Fruit fly (Drosophila melanogaster) whole organism, embryonic: ENCODE measurements around the gene CG8128.
A peak's percentile ranks its signal among the peaks of the same experiment; 100 is the strongest.

ENCODE experiments used
- ATbp ChIP-seq: fragments of 200-800 bp; sonication (Bioruptor generic); optimal IDR thresholded peaks from 2 replicates; lab custom pipeline; 2017; ENCODE audit warnings: missing biosample characterization, mild to moderate bottlenecking, missing genetic modification characterization, missing genetic modification reagents
- BEAF-32 ChIP-seq: fragments of 200-800 bp; sonication (Bioruptor generic); optimal IDR thresholded peaks from 3 replicates; lab custom pipeline; 2017; ENCODE audit warnings: missing biosample characterization, missing genetic modification characterization, mild to moderate bottlenecking, moderate library complexity, missing genetic modification reagents
- Bgb ChIP-seq: fragments of 200-800 bp; sonication (Bioruptor generic); IDR thresholded peaks from 2 replicates; pipeline ENCODE4 v1.3.6; 2022; ENCODE audit warnings: missing biosample characterization, missing genetic modification characterization; ENCODE audit not compliant: partially characterized antibody
- C15 ChIP-seq: fragments of 200-800 bp; sonication (Bioruptor generic); IDR thresholded peaks from 3 replicates; pipeline ENCODE4 v1.3.6; 2022; ENCODE audit warnings: missing biosample characterization, missing genetic modification characterization
- CG10543 ChIP-seq: fragments of 200-800 bp; sonication (Bioruptor generic); optimal IDR thresholded peaks from 3 replicates; lab custom pipeline; 2017; ENCODE audit warnings: missing biosample characterization, mild to moderate bottlenecking, missing genetic modification characterization, moderate library complexity
- CG12391 ChIP-seq: fragments of 200-800 bp; sonication (Bioruptor generic); optimal IDR thresholded peaks from 3 replicates; lab custom pipeline; 2018; ENCODE audit warnings: missing biosample characterization, mild to moderate bottlenecking, missing genetic modification characterization, moderate library complexity
- CG13296 ChIP-seq: fragments of 200-800 bp; sonication (Bioruptor generic); optimal IDR thresholded peaks from 3 replicates; lab custom pipeline; 2018; ENCODE audit warnings: missing biosample characterization, mild to moderate bottlenecking, missing genetic modification characterization
- CG15269 ChIP-seq: fragments of 200-800 bp; sonication (Bioruptor generic); optimal IDR thresholded peaks from 2 replicates; lab custom pipeline; 2018; ENCODE audit warnings: missing biosample characterization, mild to moderate bottlenecking, missing genetic modification characterization, moderate library complexity
- CG1602 ChIP-seq: fragments of 200-800 bp; sonication (Bioruptor generic); optimal IDR thresholded peaks from 3 replicates; lab custom pipeline; 2016; ENCODE audit warnings: missing biosample characterization, missing genetic modification characterization
- CG17385 ChIP-seq: fragments of 200-800 bp; sonication (Bioruptor generic); optimal IDR thresholded peaks from 3 replicates; lab custom pipeline; 2018; ENCODE audit warnings: missing biosample characterization, mild to moderate bottlenecking, missing genetic modification characterization
- CG17568 ChIP-seq: fragments of 200-800 bp; sonication (Bioruptor generic); optimal IDR thresholded peaks from 2 replicates; lab custom pipeline; 2018; ENCODE audit warnings: missing biosample characterization, mild to moderate bottlenecking, missing genetic modification characterization, moderate library complexity
- CG2116 ChIP-seq: fragments of 200-800 bp; sonication (Bioruptor generic); optimal IDR thresholded peaks from 3 replicates; lab custom pipeline; 2018; ENCODE audit warnings: missing biosample characterization, mild to moderate bottlenecking, missing genetic modification characterization
- CG2712 ChIP-seq: fragments of 200-800 bp; optimal IDR thresholded peaks from 3 replicates; lab custom pipeline; 2019; ENCODE audit warnings: missing biosample characterization, mild to moderate bottlenecking, missing genetic modification characterization, moderate library complexity
- CG30403 ChIP-seq: fragments of 200-800 bp; sonication (Bioruptor generic); optimal IDR thresholded peaks from 3 replicates; lab custom pipeline; 2016; ENCODE audit warnings: missing biosample characterization, missing genetic modification characterization
- CG4730 ChIP-seq: fragments of 200-800 bp; sonication (Bioruptor generic); IDR thresholded peaks from 2 replicates; pipeline ENCODE4 v1.3.6; 2022; ENCODE audit warnings: missing biosample characterization, missing genetic modification characterization
- CG4854 ChIP-seq: fragments of 200-800 bp; sonication (Bioruptor generic); optimal IDR thresholded peaks from 2 replicates; lab custom pipeline; 2016; ENCODE audit warnings: missing biosample characterization, missing genetic modification characterization, inconsistent platforms
- CG7963 ChIP-seq: fragments of 200-800 bp; sonication (Bioruptor generic); IDR thresholded peaks from 3 replicates; pipeline ENCODE4 v1.3.6; 2022; ENCODE audit warnings: missing biosample characterization, missing genetic modification characterization; ENCODE audit not compliant: partially characterized antibody
- CG9727 ChIP-seq: fragments of 200-800 bp; sonication (Bioruptor generic); optimal IDR thresholded peaks from 3 replicates; lab custom pipeline; 2017; ENCODE audit warnings: missing biosample characterization, mild to moderate bottlenecking, missing genetic modification characterization
- Dp ChIP-seq: fragments of 200-800 bp; sonication (Bioruptor generic); optimal IDR thresholded peaks from 2 replicates; lab custom pipeline; 2018; ENCODE audit warnings: missing biosample characterization, mild to moderate bottlenecking, missing genetic modification characterization, moderate library complexity
- ERR ChIP-seq: fragments of 200-800 bp; sonication (Bioruptor generic); optimal IDR thresholded peaks from 2 replicates; lab custom pipeline; 2016; ENCODE audit warnings: missing biosample characterization, missing genetic modification characterization
- GATAe ChIP-seq: fragments of 200-800 bp; sonication (Bioruptor generic); conservative IDR thresholded peaks from 2 replicates; pipeline ENCODE4 v1.3.6; 2022; ENCODE audit warnings: missing biosample characterization, missing genetic modification characterization
- HHEX ChIP-seq: fragments of 200-800 bp; sonication (Bioruptor generic); optimal IDR thresholded peaks from 3 replicates; lab custom pipeline; 2017; ENCODE audit warnings: missing biosample characterization, mild to moderate bottlenecking, missing genetic modification characterization, missing genetic modification reagents
- Hr39 ChIP-seq: fragments of >200 bp; optimal IDR thresholded peaks from 2 replicates; lab custom pipeline; 2017
- Hr51 ChIP-seq, 2 experiments: fragments of 200-800 bp; sonication (Bioruptor generic); optimal IDR thresholded peaks; 2 replicates in 1 of 2; 3 replicates in 1 of 2; lab custom pipeline; 2016 to 2018; ENCODE audit warnings: missing biosample characterization in 2 of 2, missing genetic modification characterization in 2 of 2, mild to moderate bottlenecking in 1 of 2, moderate library complexity in 1 of 2
- Oaz ChIP-seq: fragments of 200-800 bp; sonication (Bioruptor generic); IDR thresholded peaks from 2 replicates; pipeline ENCODE4 v1.3.6; 2022; ENCODE audit warnings: missing biosample characterization, missing genetic modification characterization
- Rx ChIP-seq: fragments of 200-800 bp; sonication (Bioruptor generic); IDR thresholded peaks from 2 replicates; pipeline ENCODE4 v1.3.6; 2022; ENCODE audit warnings: missing biosample characterization, missing genetic modification characterization
- Spps ChIP-seq: fragments of 200-800 bp; sonication (Bioruptor generic); optimal IDR thresholded peaks from 2 replicates; lab custom pipeline; 2018; ENCODE audit warnings: missing biosample characterization, mild to moderate bottlenecking, missing genetic modification characterization
- Sry-δ ChIP-seq: fragments of 200-800 bp; sonication (Bioruptor generic); optimal IDR thresholded peaks from 2 replicates; lab custom pipeline; 2016; ENCODE audit warnings: missing biosample characterization, missing genetic modification characterization
- Tbp ChIP-seq: fragments of >200 bp; optimal IDR thresholded peaks from 2 replicates; lab custom pipeline; 2018; ENCODE audit warnings: missing biosample characterization, missing genetic modification characterization
- ap ChIP-seq: fragments of 200-800 bp; sonication (Bioruptor generic); IDR thresholded peaks from 2 replicates; pipeline ENCODE4 v1.3.6; 2022; ENCODE audit warnings: missing biosample characterization, missing genetic modification characterization
- ase ChIP-seq: fragments of 200-800 bp; sonication (Bioruptor generic); IDR thresholded peaks from 3 replicates; pipeline ENCODE4 v1.3.6; 2022; ENCODE audit warnings: missing biosample characterization, missing genetic modification characterization
- bcd ChIP-seq: fragments of 200-800 bp; sonication (Bioruptor generic); optimal IDR thresholded peaks from 2 replicates; lab custom pipeline; 2017; ENCODE audit warnings: missing biosample characterization, mild to moderate bottlenecking, missing genetic modification characterization
- bowl ChIP-seq: fragments of 200-800 bp; sonication (Bioruptor generic); IDR thresholded peaks from 2 replicates; pipeline ENCODE4 v1.3.6; 2022; ENCODE audit warnings: missing biosample characterization, missing genetic modification characterization
- btn ChIP-seq: fragments of 200-800 bp; sonication (Bioruptor generic); optimal IDR thresholded peaks from 2 replicates; lab custom pipeline; 2016; ENCODE audit warnings: missing biosample characterization, missing genetic modification characterization
- crp ChIP-seq, 2 experiments: fragments of 200-800 bp; sonication (Bioruptor generic); optimal IDR thresholded peaks; 2 replicates in 1 of 2; 3 replicates in 1 of 2; lab custom pipeline; 2017; ENCODE audit warnings: missing biosample characterization in 2 of 2, missing genetic modification characterization in 2 of 2, mild to moderate bottlenecking in 1 of 2, moderate library complexity in 1 of 2
- en ChIP-seq: fragments of 200-800 bp; sonication (Bioruptor generic); optimal IDR thresholded peaks from 2 replicates; lab custom pipeline; 2016; ENCODE audit warnings: missing biosample characterization, missing genetic modification characterization
- lmd ChIP-seq: fragments of 200-800 bp; sonication (Bioruptor generic); IDR thresholded peaks from 2 replicates; pipeline ENCODE4 v1.3.6; 2022; ENCODE audit warnings: missing biosample characterization, missing genetic modification characterization
- nau ChIP-seq: fragments of 200-800 bp; sonication (Bioruptor generic); optimal IDR thresholded peaks from 3 replicates; lab custom pipeline; 2017; ENCODE audit warnings: missing biosample characterization, mild to moderate bottlenecking, missing genetic modification characterization, missing genetic modification reagents
- nerfin-1 ChIP-seq: fragments of 200-800 bp; sonication (Bioruptor generic); optimal IDR thresholded peaks from 3 replicates; lab custom pipeline; 2019; ENCODE audit warnings: missing biosample characterization, mild to moderate bottlenecking, missing genetic modification characterization, moderate library complexity
- psq ChIP-seq: fragments of 200-800 bp; sonication (Bioruptor generic); optimal IDR thresholded peaks from 2 replicates; lab custom pipeline; 2017; ENCODE audit warnings: missing biosample characterization, missing genetic modification characterization
- slou ChIP-seq: fragments of 200-800 bp; sonication (Bioruptor generic); optimal IDR thresholded peaks from 3 replicates; lab custom pipeline; 2016; ENCODE audit warnings: missing biosample characterization, missing genetic modification characterization
- slp2 ChIP-seq: fragments of 200-800 bp; sonication (Bioruptor generic); optimal IDR thresholded peaks from 2 replicates; lab custom pipeline; 2016; ENCODE audit warnings: missing biosample characterization, missing genetic modification characterization
- sob ChIP-seq: fragments of 200-800 bp; sonication (Bioruptor generic); IDR thresholded peaks from 2 replicates; pipeline ENCODE4 v1.3.6; 2022; ENCODE audit warnings: missing biosample characterization, missing genetic modification characterization
- sqz ChIP-seq: fragments of 200-800 bp; sonication (Bioruptor generic); optimal IDR thresholded peaks from 3 replicates; lab custom pipeline; 2018; ENCODE audit warnings: missing biosample characterization, mild to moderate bottlenecking, missing genetic modification characterization
- ssp ChIP-seq: fragments of 200-800 bp; sonication (Bioruptor generic); IDR thresholded peaks from 2 replicates; pipeline ENCODE4 v1.3.6; 2022; ENCODE audit warnings: missing biosample characterization, missing genetic modification characterization
- stc ChIP-seq: fragments of 200-800 bp; sonication (Bioruptor generic); IDR thresholded peaks from 2 replicates; pipeline ENCODE4 v1.3.6; 2022; ENCODE audit warnings: missing biosample characterization, missing genetic modification characterization
- trh ChIP-seq: fragments of 200-800 bp; sonication (Bioruptor generic); optimal IDR thresholded peaks from 2 replicates; lab custom pipeline; 2016; ENCODE audit warnings: missing biosample characterization, missing genetic modification characterization
- unpg ChIP-seq: fragments of 200-800 bp; sonication (Bioruptor generic); optimal IDR thresholded peaks from 3 replicates; lab custom pipeline; 2018; ENCODE audit warnings: missing biosample characterization, mild to moderate bottlenecking, missing genetic modification characterization, moderate library complexity
- usp ChIP-seq: fragments of >200 bp; optimal IDR thresholded peaks from 2 replicates; lab custom pipeline; 2017; ENCODE audit warnings: missing biosample characterization, missing genetic modification characterization
- zf30C ChIP-seq: fragments of 200-800 bp; sonication (Bioruptor generic); optimal IDR thresholded peaks from 3 replicates; lab custom pipeline; 2018; ENCODE audit warnings: missing biosample characterization, mild to moderate bottlenecking, missing genetic modification characterization

CG8128 gene

dm6 chrX:15738890-15739550, 41.7 kb downstream of the CG8128 start, which contains the start of the genes CG11679 and CG8206 (continued):
- TF ChIP-seq Tbp (GFP tag; lab: Kevin White, UChicago), result no peak
- no peak for TF ChIP-seq psq (GFP tag; lab: Kevin White, UChicago)
- TF ChIP-seq CG13296 (GFP tag; lab: Kevin White, UChicago), result peak; percentile 31
- no peak for TF ChIP-seq Hr51 (GFP tag; optimal IDR thresholded peaks at IDR 0.05; lab: Kevin White, UChicago)
- TF ChIP-seq CG4730, result no peak
- TF ChIP-seq CG4854 (GFP tag; lab: Kevin White, UChicago), result no peak
- no peak for TF ChIP-seq Spps
- TF ChIP-seq ATbp (GFP tag; lab: Kevin White, UChicago), result no peak
- no peak for TF ChIP-seq Rx (GFP tag; lab: Robert Waterston, UW)
- TF ChIP-seq slp2 (GFP tag; lab: Kevin White, UChicago), result no peak
- no peak for TF ChIP-seq btn (GFP tag; lab: Kevin White, UChicago)
- peak; percentile 42 for TF ChIP-seq CG2712 (tag; lab: Kevin White, UChicago)
- peak; percentile 32 for TF ChIP-seq CG15269 (tag; lab: Kevin White, UChicago)
- TF ChIP-seq usp (GFP tag; lab: Kevin White, UChicago), result no peak
- peak; percentile 34 for TF ChIP-seq CG10543 (GFP tag; lab: Kevin White, UChicago)
- no peak for TF ChIP-seq CG17568 (GFP tag; lab: Kevin White, UChicago)
- no peak for TF ChIP-seq CG1602 (GFP tag; lab: Kevin White, UChicago)
- TF ChIP-seq stc (GFP tag; lab: Robert Waterston, UW), result no peak
- TF ChIP-seq sob (GFP tag; lab: Robert Waterston, UW), result peak; percentile 24; the same call in 1 of the 2 replicates
- no peak for TF ChIP-seq sqz (GFP tag; lab: Kevin White, UChicago)
- TF ChIP-seq ap (GFP tag; lab: Robert Waterston, UW), result no peak
- no peak for TF ChIP-seq trh (GFP tag; lab: Kevin White, UChicago)
- no peak for TF ChIP-seq nau (GFP tag; lab: Kevin White, UChicago)
- TF ChIP-seq CG2116 (GFP tag; lab: Kevin White, UChicago), result peak; percentile 82
- peak; percentile 55 for TF ChIP-seq BEAF-32
- TF ChIP-seq ERR (GFP tag; lab: Kevin White, UChicago), result no peak
- TF ChIP-seq Sry-δ (GFP tag; lab: Kevin White, UChicago), result peak; percentile 75
- peak; percentile 33 for TF ChIP-seq bcd (GFP tag; lab: Kevin White, UChicago)
- peak; percentile 8 for TF ChIP-seq nerfin-1 (tag; lab: Kevin White, UChicago)
- TF ChIP-seq en, result no peak
- TF ChIP-seq CG12391 (tag; lab: Kevin White, UChicago), result peak; percentile 44
- TF ChIP-seq Dp (GFP tag; lab: Kevin White, UChicago), result peak; percentile 13
- peak; percentile 53 for TF ChIP-seq CG30403
- TF ChIP-seq GATAe (GFP tag; lab: Robert Waterston, UW), result no peak
- TF ChIP-seq ssp (GFP tag; lab: Robert Waterston, UW), result peak; percentile 30; the same call in 1 of the 2 replicates
- TF ChIP-seq CG17385 (GFP tag; lab: Kevin White, UChicago), result peak; percentile 3
- TF ChIP-seq bowl (GFP tag; lab: Robert Waterston, UW), result no peak
- TF ChIP-seq lmd (GFP tag; lab: Robert Waterston, UW), result peak; percentile 33; the same call in 1 of the 2 replicates
- TF ChIP-seq zf30C (GFP tag; lab: Kevin White, UChicago), result no peak
- no peak for TF ChIP-seq slou (GFP tag; lab: Kevin White, UChicago)
- TF ChIP-seq CG7963, result 0 out of 3 replicates have a peak, but pooled peaks have one; percentile 19
- TF ChIP-seq C15 (GFP tag; lab: Robert Waterston, UW), result no peak
- no peak for TF ChIP-seq Hr39 (lab: Kevin White, UChicago)
- TF ChIP-seq ase (GFP tag; lab: Robert Waterston, UW), result no peak
- no peak for TF ChIP-seq Oaz (GFP tag; lab: Robert Waterston, UW)
- TF ChIP-seq Bgb (GFP tag; lab: Robert Waterston, UW), result peak; percentile 34; the same call in 1 of the 2 replicates
- TF ChIP-seq unpg (GFP tag; lab: Kevin White, UChicago), result peak; percentile 15
- peak in 1 of 2 experiments; percentile 86 for TF ChIP-seq crp (GFP tag; optimal IDR thresholded peaks at IDR 0.05; lab: Kevin White, UChicago)
- peak; percentile 20 for TF ChIP-seq CG9727 (GFP tag; lab: Kevin White, UChicago)
- TF ChIP-seq HHEX (GFP tag; lab: Kevin White, UChicago), result no peak
